Worm (Caenorhabditis elegans): ENCODE data around the gene tomm-20.

DNA sequence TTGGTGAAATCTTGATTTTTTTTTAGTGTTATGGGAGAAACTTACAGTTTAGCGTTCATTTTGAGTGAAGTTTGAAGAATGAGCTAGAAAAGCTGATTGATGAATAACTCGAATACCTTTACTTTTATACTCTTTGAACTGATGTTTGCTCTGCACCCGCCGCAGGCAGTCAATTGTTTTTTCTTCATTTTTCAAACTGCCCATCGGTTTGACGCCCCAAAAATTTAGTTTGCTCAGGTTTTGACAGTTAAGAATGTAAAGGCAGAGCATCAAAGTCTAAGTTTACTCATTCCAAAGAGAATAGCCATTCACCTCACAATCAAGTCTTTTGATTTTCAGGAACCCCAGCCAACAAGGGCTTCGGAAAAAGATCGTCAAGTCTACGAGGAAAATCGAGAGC, 18.4 kb upstream of the tomm-20 start, which contains the start of gene fipr-1:
- TF ChIP-seq nhr-237 (tag; optimal IDR thresholded peaks at IDR 0.05) (no peak), lin-13 (tag; optimal IDR thresholded peaks at IDR 0.05) (no peak), pha-4 (tag; optimal IDR thresholded peaks at IDR 0.05) (no peak), ceh-83 (GFP tag; optimal IDR thresholded peaks at IDR 0.05) (no peak)

All from whole organism, mixed stage, embryonic.